Worm (Caenorhabditis elegans): ENCODE measurements around the gene lys-6.
A peak's percentile ranks its signal among the peaks of the same experiment; 100 is the strongest.

The lys-6 gene

DNA sequence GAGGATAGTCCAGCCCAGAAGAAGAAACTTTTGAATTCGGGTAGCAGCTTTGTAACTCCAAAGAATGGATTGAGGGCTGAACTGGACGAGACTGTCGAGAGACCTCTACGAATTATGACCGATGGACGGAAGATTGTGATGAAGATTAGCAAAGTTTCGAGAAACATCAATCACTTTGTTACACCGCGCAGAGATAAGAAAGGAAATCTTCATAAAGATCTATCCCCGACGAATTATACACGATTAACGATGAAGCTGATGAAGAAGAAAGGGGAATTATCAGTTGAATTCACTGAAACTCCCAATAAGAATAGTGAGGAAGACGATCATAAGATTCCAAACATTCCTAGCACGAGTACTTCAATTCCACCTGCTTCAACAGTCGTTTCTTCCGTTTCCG is 28.0 kb downstream of the lys-6 start:
- TF ChIP-seq fkh-10 (GFP tag; optimal IDR thresholded peaks at IDR 0.05) (no peak), K09A11.1 (tag; optimal IDR thresholded peaks at IDR 0.05; ENCODE audit: insufficient read depth) (no peak), ceh-30 (tag; optimal IDR thresholded peaks at IDR 0.05) (no peak), hlh-13 (GFP tag; optimal IDR thresholded peaks at IDR 0.05) (no peak), fkh-6 (tag; optimal IDR thresholded peaks at IDR 0.05) (no peak), syd-9 (tag; optimal IDR thresholded peaks at IDR 0.05) (no peak), ceh-6 (GFP tag; optimal IDR thresholded peaks at IDR 0.05) (no peak), elt-4 (tag; optimal IDR thresholded peaks at IDR 0.05) (no peak), ahr-1 (tag; optimal IDR thresholded peaks at IDR 0.05) (no peak), F13H6.1 (tag; optimal IDR thresholded peaks at IDR 0.05) (no peak), ceh-22 (tag; optimal IDR thresholded peaks at IDR 0.05) (no peak)

DNA sequence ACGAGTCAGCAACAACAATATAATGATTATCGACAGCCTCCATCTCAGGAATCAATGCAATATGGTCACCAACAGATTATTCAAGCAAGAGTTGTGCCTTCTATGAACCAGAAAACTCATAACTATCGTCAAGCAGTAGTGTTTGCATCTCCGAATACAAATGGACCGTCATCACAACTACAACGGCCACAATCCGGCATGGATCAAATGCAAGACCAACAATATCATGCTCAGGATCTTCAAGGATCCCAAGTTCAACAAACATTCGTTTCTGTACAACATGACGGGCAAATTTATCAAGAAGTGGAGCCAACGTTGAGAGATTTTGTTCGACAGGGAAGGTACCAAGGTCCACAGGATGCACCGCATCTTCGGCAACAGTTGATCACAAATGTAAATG is 30.7 kb downstream of the lys-6 start:
- TF ChIP-seq pat-9 (tag; optimal IDR thresholded peaks at IDR 0.05) (no peak), F13H6.1 (tag; optimal IDR thresholded peaks at IDR 0.05) (no peak), unc-42 (tag; optimal IDR thresholded peaks at IDR 0.05) (no peak), fax-1 (tag; optimal IDR thresholded peaks at IDR 0.05) (no peak), sox-2 (GFP tag; IDR thresholded peaks at IDR 0.05) (no peak), che-1 (tag; optimal IDR thresholded peaks at IDR 0.05) (no peak), syd-9 (tag; optimal IDR thresholded peaks at IDR 0.05) (no peak), tbx-2 (tag; optimal IDR thresholded peaks at IDR 0.05) (no peak)

DNA sequence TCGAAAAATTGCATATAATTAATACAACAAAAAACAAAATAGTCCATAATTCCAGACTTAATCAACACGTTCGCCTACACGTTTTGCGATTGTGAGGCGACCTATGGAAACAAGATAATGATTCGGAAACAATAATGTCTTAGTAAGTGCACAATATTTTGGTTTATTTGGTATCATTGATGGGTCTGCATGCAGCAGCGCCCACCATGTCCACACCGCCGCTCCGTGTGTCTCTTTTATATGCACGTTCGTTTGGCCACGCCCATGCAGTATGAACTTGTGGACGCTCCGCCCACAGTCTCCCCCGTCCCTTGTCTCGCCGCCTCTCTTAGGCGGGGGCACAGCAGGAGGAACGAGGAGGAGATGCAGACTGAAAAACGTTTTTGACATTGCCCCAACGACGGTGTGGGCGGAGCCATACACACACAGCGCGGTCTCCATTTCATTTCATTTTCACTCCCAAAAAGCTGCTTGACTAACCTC is 33.5 kb downstream of the lys-6 start, which contains the start of gene mig-38:
Gene mig-38, plus strand, starts transcription at position 54 of the 483 bp plus-strand sequence.
- peak; percentile 61 for TF ChIP-seq dmd-4 (tag; optimal IDR thresholded peaks at IDR 0.05; ENCODE audit: borderline replicate concordance)
- TF ChIP-seq ama-1 (optimal IDR thresholded peaks at IDR 0.05): peak; percentile 84
- TF ChIP-seq C08G9.2 (tag; optimal IDR thresholded peaks at IDR 0.05): peak; percentile 17
- no peak for TF ChIP-seq unc-3 (GFP tag; conservative IDR thresholded peaks at IDR 0.05)
- no peak for TF ChIP-seq unc-3 (tag; optimal IDR thresholded peaks at IDR 0.05)
- TF ChIP-seq unc-42 (tag; optimal IDR thresholded peaks at IDR 0.05): peak; percentile 32
- TF ChIP-seq ceh-2 (tag; optimal IDR thresholded peaks at IDR 0.05): peak; percentile 21
- peak; percentile 44 for TF ChIP-seq syd-9 (tag; optimal IDR thresholded peaks at IDR 0.05)
- TF ChIP-seq ceh-18 (tag; optimal IDR thresholded peaks at IDR 0.05): peak; percentile 57
- TF ChIP-seq F13H6.1 (tag; optimal IDR thresholded peaks at IDR 0.05): peak; percentile 4
- peak; percentile 58 for TF ChIP-seq nfya-1 (tag; optimal IDR thresholded peaks at IDR 0.05)
- peak; percentile 20 for TF ChIP-seq ceh-34 (tag; optimal IDR thresholded peaks at IDR 0.05)
- no peak for TF ChIP-seq hlh-30 (tag; optimal IDR thresholded peaks at IDR 0.05; ENCODE audit: insufficient read depth)
- peak; percentile 29 for TF ChIP-seq ceh-6 (GFP tag; optimal IDR thresholded peaks at IDR 0.05)
- no peak for TF ChIP-seq K09A11.1 (tag; optimal IDR thresholded peaks at IDR 0.05; ENCODE audit: insufficient read depth)
- no peak for TF ChIP-seq madf-2 (tag; optimal IDR thresholded peaks at IDR 0.05)
- TF ChIP-seq sdc-2 (tag; optimal IDR thresholded peaks at IDR 0.05): peak; percentile 48
- TF ChIP-seq fax-1 (tag; optimal IDR thresholded peaks at IDR 0.05): peak; percentile 24
- no peak for TF ChIP-seq pqm-1 (tag; optimal IDR thresholded peaks at IDR 0.05)
- TF ChIP-seq K02D7.2 (tag; optimal IDR thresholded peaks at IDR 0.05): no peak
- TF ChIP-seq ref-2 (tag; optimal IDR thresholded peaks at IDR 0.05): peak; percentile 54
- TF ChIP-seq nhr-232 (tag; optimal IDR thresholded peaks at IDR 0.05): no peak
- no peak for TF ChIP-seq elt-2 (tag; optimal IDR thresholded peaks at IDR 0.05)
- TF ChIP-seq tbx-2 (tag; optimal IDR thresholded peaks at IDR 0.05): peak; percentile 26
- peak; percentile 43 for TF ChIP-seq rnt-1 (tag; optimal IDR thresholded peaks at IDR 0.05)
- no peak for TF ChIP-seq ceh-19 (GFP tag; optimal IDR thresholded peaks at IDR 0.05)
- no peak for TF ChIP-seq ceh-22 (tag; optimal IDR thresholded peaks at IDR 0.05)
- no peak for TF ChIP-seq che-1 (tag; optimal IDR thresholded peaks at IDR 0.05)
- peak; percentile 70 for TF ChIP-seq ceh-14 (tag; optimal IDR thresholded peaks at IDR 0.05)
- TF ChIP-seq mec-3 (tag; optimal IDR thresholded peaks at IDR 0.05; ENCODE audit: borderline replicate concordance): peak; percentile 31
- TF ChIP-seq ceh-31 (tag; optimal IDR thresholded peaks at IDR 0.05): peak; percentile 25
- no peak for TF ChIP-seq hlh-15 (tag; optimal IDR thresholded peaks at IDR 0.05)
- peak; percentile 26 for TF ChIP-seq elt-4 (tag; optimal IDR thresholded peaks at IDR 0.05)
